Fruit fly (Drosophila melanogaster) whole organism, embryonic: ENCODE data around the gene Pdhb.

Experiments
- Rfx ChIP-seq: fragments of 200-800 bp; sonication (Bioruptor generic); IDR thresholded peaks from 2 replicates; pipeline ENCODE4 v1.3.6; 2022; ENCODE audit warnings: missing biosample characterization, missing genetic modification characterization
- kay ChIP-seq: fragments of 200-800 bp; sonication (Bioruptor generic); optimal IDR thresholded peaks from 2 replicates; lab custom pipeline; 2016; ENCODE audit warnings: missing biosample characterization, missing genetic modification characterization

DNA sequence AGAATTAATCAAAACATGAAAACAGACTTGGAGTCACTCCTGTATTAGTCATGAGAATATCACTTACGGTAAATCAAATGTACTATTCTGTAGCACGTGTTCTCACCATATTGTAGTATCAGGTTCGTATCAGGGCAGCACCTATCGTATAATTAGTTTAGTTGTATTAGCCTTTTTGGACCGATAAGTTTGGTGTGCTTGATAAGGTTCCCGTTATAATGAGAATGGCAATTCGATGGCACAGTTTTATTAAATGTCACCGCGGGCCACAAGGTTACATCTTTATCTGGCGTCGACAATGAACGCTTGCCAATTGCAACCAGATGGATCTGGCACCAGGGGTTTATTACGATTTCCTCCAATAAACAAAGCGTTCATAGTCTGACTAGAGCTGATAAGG lies 45.9 kb downstream of the Pdhb start:
- TF ChIP-seq kay (GFP tag; lab: Kevin White, UChicago): no peak
- TF ChIP-seq Rfx (GFP tag; lab: Robert Waterston, UW): no peak
